Fruit fly (Drosophila melanogaster) whole organism, embryonic: ENCODE measurements around the gene Ent3.

Experiments used
- Bdp1 ChIP-seq: fragments of 200-800 bp; sonication (Bioruptor generic); optimal IDR thresholded peaks from 3 replicates; lab custom pipeline; 2016; ENCODE audit warnings: missing biosample characterization, missing genetic modification characterization
- Bgb ChIP-seq: fragments of 200-800 bp; sonication (Bioruptor generic); IDR thresholded peaks from 2 replicates; pipeline ENCODE4 v1.3.6; 2022; ENCODE audit warnings: missing biosample characterization, missing genetic modification characterization; ENCODE audit not compliant: partially characterized antibody
- CG14860 ChIP-seq: fragments of 200-800 bp; sonication (Bioruptor generic); IDR thresholded peaks from 3 replicates; pipeline ENCODE4 v1.3.6; 2022; ENCODE audit warnings: missing biosample characterization, missing genetic modification characterization; ENCODE audit not compliant: partially characterized antibody
- CG15479 ChIP-seq: fragments of 200-800 bp; sonication (Bioruptor generic); optimal IDR thresholded peaks from 3 replicates; lab custom pipeline; 2019; ENCODE audit warnings: missing biosample characterization, mild to moderate bottlenecking, missing genetic modification characterization, moderate library complexity
- CG16779 ChIP-seq: fragments of 200-800 bp; sonication (Bioruptor generic); IDR thresholded peaks from 2 replicates; pipeline ENCODE4 v1.3.6; 2022; ENCODE audit warnings: missing biosample characterization, missing genetic modification characterization
- CG1832 ChIP-seq: fragments of 200-800 bp; sonication (Bioruptor generic); optimal IDR thresholded peaks from 2 replicates; lab custom pipeline; 2017; ENCODE audit warnings: missing biosample characterization, mild to moderate bottlenecking, missing genetic modification characterization, inconsistent platforms
- CG31388 ChIP-seq: fragments of 200-800 bp; sonication (Bioruptor generic); optimal IDR thresholded peaks from 2 replicates; lab custom pipeline; 2016; ENCODE audit warnings: missing biosample characterization, missing genetic modification characterization
- CG42726 ChIP-seq: fragments of 200-800 bp; sonication (Bioruptor generic); IDR thresholded peaks from 2 replicates; pipeline ENCODE4 v1.3.6; 2022; ENCODE audit warnings: missing biosample characterization, missing genetic modification characterization; ENCODE audit not compliant: partially characterized antibody
- CG4360 ChIP-seq: fragments of 200-800 bp; sonication (Bioruptor generic); IDR thresholded peaks from 2 replicates; pipeline ENCODE4 v1.3.6; 2022; ENCODE audit warnings: missing biosample characterization, missing genetic modification characterization
- CG4424 ChIP-seq: fragments of 200-800 bp; sonication (Bioruptor generic); optimal IDR thresholded peaks from 3 replicates; lab custom pipeline; 2016; ENCODE audit warnings: missing biosample characterization, missing genetic modification characterization
- CG4707 ChIP-seq: fragments of 200-800 bp; sonication (Bioruptor generic); optimal IDR thresholded peaks from 2 replicates; lab custom pipeline; 2018; ENCODE audit warnings: missing biosample characterization, mild to moderate bottlenecking, missing genetic modification characterization, moderate library complexity
- CG6254 ChIP-seq: fragments of 200-800 bp; sonication (Bioruptor generic); optimal IDR thresholded peaks from 3 replicates; lab custom pipeline; 2017; ENCODE audit warnings: mild to moderate bottlenecking, missing biosample characterization, missing genetic modification reagents, missing genetic modification characterization
- CG6791 ChIP-seq: fragments of 200-800 bp; sonication (Bioruptor generic); IDR thresholded peaks from 3 replicates; pipeline ENCODE4 v1.3.6; 2022; ENCODE audit warnings: missing biosample characterization, missing genetic modification characterization; ENCODE audit not compliant: partially characterized antibody
- CG7963 ChIP-seq: fragments of 200-800 bp; sonication (Bioruptor generic); IDR thresholded peaks from 3 replicates; pipeline ENCODE4 v1.3.6; 2022; ENCODE audit warnings: missing biosample characterization, missing genetic modification characterization; ENCODE audit not compliant: partially characterized antibody
- Doc2 ChIP-seq: fragments of 200-800 bp; sonication (Bioruptor generic); IDR thresholded peaks from 2 replicates; pipeline ENCODE4 v1.3.6; 2022; ENCODE audit warnings: missing biosample characterization, missing genetic modification characterization
- ERR ChIP-seq: fragments of 200-800 bp; sonication (Bioruptor generic); optimal IDR thresholded peaks from 2 replicates; lab custom pipeline; 2016; ENCODE audit warnings: missing biosample characterization, missing genetic modification characterization
- Hr39 ChIP-seq: fragments of >200 bp; optimal IDR thresholded peaks from 2 replicates; lab custom pipeline; 2017
- Myb ChIP-seq: fragments of 200-800 bp; sonication (Bioruptor generic); optimal IDR thresholded peaks from 2 replicates; lab custom pipeline; 2016; ENCODE audit warnings: missing biosample characterization, missing genetic modification characterization
- Opbp ChIP-seq: fragments of 200-800 bp; sonication (Bioruptor generic); IDR thresholded peaks from 3 replicates; pipeline ENCODE4 v1.3.6; 2022; ENCODE audit warnings: missing biosample characterization, missing genetic modification characterization; ENCODE audit not compliant: partially characterized antibody
- Optix ChIP-seq: fragments of 200-800 bp; sonication (Bioruptor generic); IDR thresholded peaks from 3 replicates; pipeline ENCODE4 v1.3.6; 2022; ENCODE audit warnings: missing biosample characterization, missing genetic modification characterization
- Scr ChIP-seq: fragments of 200-800 bp; sonication (Bioruptor generic); IDR thresholded peaks from 2 replicates; pipeline ENCODE4 v1.3.6; 2022; ENCODE audit warnings: missing biosample characterization, missing genetic modification characterization; ENCODE audit not compliant: partially characterized antibody
- Side ChIP-seq: fragments of 200-800 bp; sonication (Bioruptor generic); optimal IDR thresholded peaks from 2 replicates; lab custom pipeline; 2016; ENCODE audit warnings: missing biosample characterization, missing genetic modification characterization
- Xrp1 ChIP-seq: fragments of 200-800 bp; sonication (Bioruptor generic); IDR thresholded peaks from 2 replicates; pipeline ENCODE4 v1.3.6; 2022; ENCODE audit warnings: missing biosample characterization, missing genetic modification characterization
- amos ChIP-seq: fragments of 200-800 bp; sonication (Bioruptor generic); IDR thresholded peaks from 2 replicates; pipeline ENCODE4 v1.3.6; 2022; ENCODE audit warnings: missing biosample characterization, missing genetic modification characterization; ENCODE audit not compliant: partially characterized antibody
- ara ChIP-seq: fragments of 200-800 bp; sonication (Bioruptor generic); IDR thresholded peaks from 2 replicates; pipeline ENCODE4 v1.3.6; 2022; ENCODE audit warnings: missing biosample characterization, missing genetic modification characterization
- ato ChIP-seq: fragments of 200-800 bp; sonication (Bioruptor generic); IDR thresholded peaks from 2 replicates; pipeline ENCODE4 v1.3.6; 2022; ENCODE audit warnings: missing biosample characterization, missing genetic modification characterization; ENCODE audit not compliant: partially characterized antibody
- bbx ChIP-seq: fragments of 200-800 bp; sonication (Bioruptor generic); IDR thresholded peaks from 2 replicates; pipeline ENCODE4 v1.3.6; 2022; ENCODE audit warnings: missing biosample characterization, missing genetic modification characterization; ENCODE audit not compliant: partially characterized antibody
- bigmax ChIP-seq: fragments of 200-800 bp; sonication (Bioruptor generic); optimal IDR thresholded peaks from 2 replicates; lab custom pipeline; 2018; ENCODE audit warnings: missing biosample characterization, mild to moderate bottlenecking, missing genetic modification characterization
- cato ChIP-seq: fragments of 200-800 bp; sonication (Bioruptor generic); optimal IDR thresholded peaks from 2 replicates; lab custom pipeline; 2016; ENCODE audit warnings: missing biosample characterization, missing genetic modification characterization, borderline replicate concordance
- chinmo ChIP-seq: fragments of 200-800 bp; sonication (Bioruptor generic); IDR thresholded peaks from 4 replicates; pipeline ENCODE4 v1.3.6; 2022; ENCODE audit warnings: missing biosample characterization, missing genetic modification characterization; ENCODE audit not compliant: partially characterized antibody
- da ChIP-seq: fragments of 200-800 bp; sonication (Bioruptor generic); optimal IDR thresholded peaks from 2 replicates; lab custom pipeline; 2016; ENCODE audit warnings: missing biosample characterization, missing genetic modification characterization
- ham ChIP-seq: fragments of 200-800 bp; sonication (Bioruptor generic); IDR thresholded peaks from 2 replicates; pipeline ENCODE4 v1.3.6; 2022; ENCODE audit warnings: missing biosample characterization, missing genetic modification characterization
- hkb ChIP-seq, 2 experiments: fragments of 200-800 bp in 1 of 2; fragments of >200 bp in 1 of 2; sonication (Bioruptor generic) in 1 of 2; IDR thresholded peaks in 1 of 2; optimal IDR thresholded peaks in 1 of 2; 2 replicates each; pipeline versions ENCODE4 v1.3.6 to Lab custom; 2017 to 2022; ENCODE audit warnings: missing biosample characterization in 1 of 2, missing genetic modification characterization in 1 of 2
- knrl ChIP-seq: fragments of 200-800 bp; sonication (Bioruptor generic); IDR thresholded peaks from 3 replicates; pipeline ENCODE4 v1.3.6; 2022; ENCODE audit warnings: missing biosample characterization, missing genetic modification characterization; ENCODE audit not compliant: partially characterized antibody
- lov ChIP-seq, 2 experiments: fragments of 200-800 bp in 1 of 2; fragments of >200 bp in 1 of 2; sonication (Bioruptor generic) in 1 of 2; IDR thresholded peaks in 1 of 2; optimal IDR thresholded peaks in 1 of 2; 2 replicates in 1 of 2; 3 replicates in 1 of 2; pipeline versions ENCODE4 v1.3.6 to Lab custom; 2017 to 2022; ENCODE audit warnings: missing biosample characterization in 1 of 2, missing genetic modification characterization in 1 of 2
- pan ChIP-seq, 4 experiments: fragments of >200 bp in 3 of 4; fragments of 200-800 bp in 1 of 4; sonication (Bioruptor generic) in 1 of 4; optimal IDR thresholded peaks in 3 of 4; IDR thresholded peaks in 1 of 4; 2 replicates each; pipeline versions ENCODE4 v1.3.6 to Lab custom; 2017 to 2022; ENCODE audit warnings: missing biosample characterization in 2 of 4, missing genetic modification characterization in 2 of 4, mixed read lengths in 1 of 4
- salm ChIP-seq: fragments of 200-800 bp; sonication (Bioruptor generic); optimal IDR thresholded peaks from 2 replicates; lab custom pipeline; 2018; ENCODE audit warnings: missing biosample characterization, mild to moderate bottlenecking, missing genetic modification characterization
- sim ChIP-seq: fragments of 200-800 bp; sonication (Bioruptor generic); IDR thresholded peaks from 2 replicates; pipeline ENCODE4 v1.3.6; 2022; ENCODE audit warnings: missing biosample characterization, missing genetic modification characterization
- sima ChIP-seq: fragments of 200-800 bp; sonication (Bioruptor generic); optimal IDR thresholded peaks from 2 replicates; lab custom pipeline; 2016; ENCODE audit warnings: missing biosample characterization, missing genetic modification characterization
- sna ChIP-seq: fragments of 200-800 bp; sonication (Bioruptor generic); IDR thresholded peaks from 2 replicates; pipeline ENCODE4 v1.3.6; 2022; ENCODE audit warnings: missing biosample characterization, missing genetic modification characterization; ENCODE audit not compliant: partially characterized antibody
- tap ChIP-seq: fragments of 200-800 bp; optimal IDR thresholded peaks from 3 replicates; lab custom pipeline; 2019; ENCODE audit warnings: missing biosample characterization, mild to moderate bottlenecking, missing genetic modification characterization, moderate library complexity
- tgo ChIP-seq: fragments of 200-800 bp; sonication (Bioruptor generic); IDR thresholded peaks from 3 replicates; pipeline ENCODE4 v1.3.6; 2022; ENCODE audit warnings: missing biosample characterization, missing genetic modification characterization
- tna ChIP-seq: fragments of 200-800 bp; sonication (Bioruptor generic); IDR thresholded peaks from 2 replicates; pipeline ENCODE4 v1.3.6; 2022; ENCODE audit warnings: missing biosample characterization, missing genetic modification characterization; ENCODE audit not compliant: partially characterized antibody
- usp ChIP-seq: fragments of >200 bp; optimal IDR thresholded peaks from 2 replicates; lab custom pipeline; 2017; ENCODE audit warnings: missing biosample characterization, missing genetic modification characterization
- vnd ChIP-seq: fragments of 200-800 bp; sonication (Bioruptor generic); IDR thresholded peaks from 3 replicates; pipeline ENCODE4 v1.3.6; 2022; ENCODE audit warnings: missing biosample characterization, missing genetic modification characterization; ENCODE audit not compliant: partially characterized antibody
- zen2 ChIP-seq: fragments of 200-800 bp; sonication (Bioruptor generic); IDR thresholded peaks from 3 replicates; pipeline ENCODE4 v1.3.6; 2022; ENCODE audit warnings: missing biosample characterization, missing genetic modification characterization; ENCODE audit not compliant: partially characterized antibody

The Ent3 gene

dm6 chr3L:12814806-12815205 lies 38.6 kb upstream of the Ent3 start:
- TF ChIP-seq pan (optimal IDR thresholded peaks at IDR 0.05; lab: Kevin White, UChicago) (no peak), pan (GFP tag; optimal IDR thresholded peaks at IDR 0.05 in 1 of 2, IDR thresholded peaks at IDR 0.05 in 1 of 2) (no peak), tgo (GFP tag; lab: Robert Waterston, UW) (no peak), CG1832 (GFP tag; lab: Kevin White, UChicago) (no peak), bigmax (peak; percentile 40), CG42726 (GFP tag; lab: Robert Waterston, UW) (0 out of 2 replicates have a peak, but pooled peaks have one; percentile 54), sima (no peak), Optix (GFP tag; lab: Robert Waterston, UW) (no peak), da (GFP tag; lab: Kevin White, UChicago) (no peak), tap (tag; lab: Kevin White, UChicago) (no peak), Bgb (peak; percentile 69), cato (GFP tag; lab: Kevin White, UChicago) (no peak), Xrp1 (0 out of 2 replicates have a peak, but pooled peaks have one; percentile 10), CG6791 (GFP tag; lab: Robert Waterston, UW) (peak; percentile 84), CG15479 (GFP tag; lab: Kevin White, UChicago) (peak; percentile 24), knrl (GFP tag; lab: Robert Waterston, UW) (peak; percentile 28; the same call in 2 of the 3 replicates), Scr (GFP tag; lab: Robert Waterston, UW) (peak; percentile 43; the same call in 1 of the 2 replicates), CG16779 (GFP tag; lab: Robert Waterston, UW) (no peak), usp (no peak), hkb (optimal IDR thresholded peaks at IDR 0.05; lab: Kevin White, UChicago) (no peak), hkb (GFP tag; IDR thresholded peaks at IDR 0.05; lab: Robert Waterston, UW) (no peak), ham (GFP tag; lab: Robert Waterston, UW) (no peak), CG4360 (GFP tag; lab: Robert Waterston, UW) (peak; percentile 49), ara (GFP tag; lab: Robert Waterston, UW) (0 out of 2 replicates have a peak, but pooled peaks have one; percentile 13), CG4424 (GFP tag; lab: Kevin White, UChicago) (no peak), amos (GFP tag; lab: Robert Waterston, UW) (peak; percentile 52), sim (GFP tag; lab: Robert Waterston, UW) (no peak), Opbp (peak; percentile 57; the same call in 1 of the 3 replicates), Hr39 (lab: Kevin White, UChicago) (no peak), vnd (GFP tag; lab: Robert Waterston, UW) (peak; percentile 55; the same call in 2 of the 3 replicates), sna (GFP tag; lab: Robert Waterston, UW) (0 out of 2 replicates have a peak, but pooled peaks have one; percentile 24), bbx (GFP tag; lab: Robert Waterston, UW) (peak; percentile 69), CG31388 (GFP tag; lab: Kevin White, UChicago) (no peak), zen2 (GFP tag; lab: Robert Waterston, UW) (peak; percentile 35; the same call in 1 of the 3 replicates), CG4707 (GFP tag; lab: Kevin White, UChicago) (no peak), Bdp1 (GFP tag; lab: Kevin White, UChicago) (peak; percentile 98), CG14860 (GFP tag; lab: Robert Waterston, UW) (peak; percentile 35; the same call in 2 of the 3 replicates), tna (GFP tag; lab: Robert Waterston, UW) (peak; percentile 50; the same call in 1 of the 2 replicates), CG6254 (GFP tag; lab: Kevin White, UChicago) (no peak), Myb (GFP tag; lab: Kevin White, UChicago) (peak; percentile 13), Doc2 (GFP tag; lab: Robert Waterston, UW) (no peak), Side (no peak), chinmo (GFP tag; lab: Robert Waterston, UW) (peak; percentile 78; the same call in 2 of the 4 replicates), ERR (no peak), lov (optimal IDR thresholded peaks at IDR 0.05; lab: Kevin White, UChicago) (no peak), lov (GFP tag; IDR thresholded peaks at IDR 0.05; lab: Robert Waterston, UW) (no peak), salm (tag; lab: Kevin White, UChicago) (no peak), CG7963 (GFP tag; lab: Robert Waterston, UW) (peak; percentile 83), ato (GFP tag; lab: Robert Waterston, UW) (peak; percentile 63; the same call in 1 of the 2 replicates)
